Worm (Caenorhabditis elegans) whole organism, late embryonic: ENCODE data around the gene ZC455.1.

Experiments
- Y22D7AL.16 ChIP-seq: sonication (generic microtip); optimal IDR thresholded peaks from 2 replicates; lab custom pipeline; 2016; ENCODE audit warnings: missing genetic modification characterization, missing compliant biosample characterization
- ceh-18 ChIP-seq: sonication (generic microtip); optimal IDR thresholded peaks from 2 replicates; lab custom pipeline; 2016; ENCODE audit warnings: missing genetic modification characterization, missing compliant biosample characterization
- ceh-22 ChIP-seq: sonication (generic microtip); optimal IDR thresholded peaks from 2 replicates; lab custom pipeline; 2017; ENCODE audit warnings: missing biosample characterization, missing genetic modification characterization
- ceh-30 ChIP-seq: fragments of 150-350 bp; optimal IDR thresholded peaks from 2 replicates; lab custom pipeline; 2014; ENCODE audit warnings: missing biosample characterization, missing genetic modification characterization
- ceh-6 ChIP-seq: fragments of 200-800 bp; sonication (Bioruptor generic); optimal IDR thresholded peaks from 2 replicates; lab custom pipeline; 2018; ENCODE audit warnings: mild to moderate bottlenecking, missing genetic modification characterization, missing compliant biosample characterization
- elt-2 ChIP-seq: sonication (generic microtip); optimal IDR thresholded peaks from 2 replicates; lab custom pipeline; 2016; ENCODE audit warnings: missing genetic modification reagents, missing genetic modification characterization, missing compliant biosample characterization
- lim-6 ChIP-seq: sonication (generic microtip); optimal IDR thresholded peaks from 2 replicates; lab custom pipeline; 2016; ENCODE audit warnings: missing genetic modification characterization, missing compliant biosample characterization
- pat-9 ChIP-seq: fragments of 200-800 bp; sonication (Bioruptor generic); optimal IDR thresholded peaks from 2 replicates; lab custom pipeline; 2018; ENCODE audit warnings: mild to moderate bottlenecking, missing genetic modification characterization, moderate library complexity, missing compliant biosample characterization
- syd-9 ChIP-seq: sonication (generic microtip); optimal IDR thresholded peaks from 2 replicates; lab custom pipeline; 2016; ENCODE audit warnings: mild to moderate bottlenecking, missing genetic modification characterization, moderate library complexity, missing compliant biosample characterization
- tbx-2 ChIP-seq: sonication (generic microtip); optimal IDR thresholded peaks from 2 replicates; lab custom pipeline; 2016; ENCODE audit warnings: missing genetic modification characterization, missing compliant biosample characterization
- unc-3 ChIP-seq, 2 experiments: fragments of 200-800 bp in 1 of 2; sonication (Bioruptor generic) in 1 of 2; sonication (generic microtip) in 1 of 2; conservative IDR thresholded peaks in 1 of 2; optimal IDR thresholded peaks in 1 of 2; 2 replicates each; pipeline versions ENCODE4 v1.3.6 to Lab custom; 2016 to 2022; ENCODE audit warnings: missing compliant biosample characterization in 2 of 2, missing genetic modification characterization in 2 of 2, missing genetic modification reagents in 1 of 2

Gene ZC455.1

DNA sequence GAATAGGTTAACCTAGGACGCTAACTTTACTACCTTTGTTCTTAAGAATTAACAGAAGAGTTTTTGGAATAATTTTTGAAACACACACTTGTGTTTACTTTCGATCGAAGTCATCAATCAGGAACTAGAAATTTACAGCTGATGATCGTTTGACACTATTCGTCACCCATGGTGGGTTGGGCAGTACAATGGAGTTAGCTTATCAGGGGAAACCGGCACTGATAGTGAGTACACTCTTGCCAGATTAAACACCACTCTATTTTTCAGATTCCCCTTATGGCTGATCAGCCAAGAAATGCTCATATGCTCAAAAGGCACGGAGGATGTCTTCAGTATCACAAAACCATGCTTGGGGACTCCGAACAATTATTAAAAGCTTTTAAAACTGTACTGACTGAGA, 48.7 kb downstream of the ZC455.1 start:
- peak; percentile 61 for TF ChIP-seq elt-2 (tag; lab: Kevin White, UChicago)
- no peak for TF ChIP-seq ceh-6 (GFP tag; lab: Kevin White, UChicago)
- TF ChIP-seq, all 69 proteins: peak for 1

DNA sequence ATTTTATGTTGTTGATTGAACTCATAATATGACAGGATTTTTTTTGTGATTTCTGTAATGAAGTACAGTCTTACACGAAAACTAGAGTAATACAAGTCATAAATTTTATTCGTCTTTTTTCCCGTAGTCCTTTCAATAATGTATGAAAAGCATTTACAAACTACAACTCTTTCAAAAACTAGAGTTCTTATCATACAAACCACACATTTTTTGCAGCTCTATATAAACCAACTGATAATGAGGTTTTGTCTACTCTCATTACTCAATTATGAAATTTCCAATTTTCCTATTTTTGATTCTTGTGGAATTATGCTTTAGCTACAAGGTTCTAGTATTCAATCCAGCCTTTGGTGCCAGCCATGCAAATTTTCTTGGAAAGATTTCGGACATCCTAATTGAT, 51.5 kb downstream of the ZC455.1 start, which contains the start of gene ugt-16:
TSS of gene ugt-16 (plus strand) at position 248 of the 400 bp plus-strand sequence.
- TF ChIP-seq elt-2 (tag; lab: Kevin White, UChicago) (peak; percentile 1), tbx-2 (no peak), lim-6 (no peak)

DNA sequence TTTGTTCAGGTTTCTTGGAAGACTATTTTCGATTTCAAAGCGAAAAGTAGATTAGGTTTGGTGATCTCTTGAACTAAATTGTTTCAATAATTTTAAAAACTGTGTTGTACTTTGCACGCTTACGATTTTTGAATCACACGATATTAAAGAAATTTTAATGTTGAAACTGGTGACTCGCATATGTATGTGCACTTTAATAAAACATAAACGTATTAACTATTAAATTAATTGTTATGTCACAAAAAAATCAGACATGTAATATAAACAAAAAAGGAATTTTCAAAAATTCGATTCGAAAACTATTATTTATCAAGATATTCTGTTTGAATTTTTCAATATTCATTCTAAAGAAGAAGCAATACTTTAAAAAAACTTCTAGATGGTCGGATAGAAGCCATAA, 53.9 kb downstream of the ZC455.1 start, which contains the start of gene ugt-15:
TSS of gene ugt-15 (plus strand) at position 301 of the 400 bp plus-strand sequence.
- TF ChIP-seq syd-9 (tag; lab: Kevin White, UChicago) (no peak), pat-9 (no peak), unc-3 (GFP tag; conservative IDR thresholded peaks at IDR 0.05; lab: Robert Waterston, UW) (no peak), unc-3 (tag; optimal IDR thresholded peaks at IDR 0.05; lab: Kevin White, UChicago) (no peak), ceh-22 (no peak), ceh-30 (tag; lab: Kevin White, UChicago) (no peak), ceh-18 (tag; lab: Kevin White, UChicago) (no peak), Y22D7AL.16 (tag; lab: Kevin White, UChicago) (no peak)
- TF ChIP-seq, all 69 proteins: peak for 0
